Fruit fly (Drosophila melanogaster): Measurements from ENCODE around the gene CG9399.

The CG9399 gene

dm6 chr3R:9534125-9534496 lies 39.9 kb downstream of the CG9399 start (continued):
- TF ChIP-seq CG7271 (tag; optimal IDR thresholded peaks at IDR 0.05) = peak; percentile 39
- no peak for TF ChIP-seq Hey (tag; optimal IDR thresholded peaks at IDR 0.05)
- TF ChIP-seq fd3F (GFP tag; optimal IDR thresholded peaks at IDR 0.05) = peak; percentile 83
- TF ChIP-seq ken (GFP tag; IDR thresholded peaks at IDR 0.05) = peak; percentile 95
- TF ChIP-seq H15 (GFP tag; IDR thresholded peaks at IDR 0.05) = peak; percentile 90
- peak; percentile 86 for TF ChIP-seq repo (GFP tag; optimal IDR thresholded peaks at IDR 0.05)
- TF ChIP-seq eyg (GFP tag; optimal IDR thresholded peaks at IDR 0.05) = peak; percentile 91
- peak; percentile 93 for TF ChIP-seq CG10366 (GFP tag; IDR thresholded peaks at IDR 0.05)
- peak; percentile 84 for TF ChIP-seq CG14050 (GFP tag; IDR thresholded peaks at IDR 0.05)
- TF ChIP-seq sr (GFP tag; IDR thresholded peaks at IDR 0.05) = peak; percentile 54; the same call in 2 of the 3 replicates
- TF ChIP-seq YL-1 (GFP tag; optimal IDR thresholded peaks at IDR 0.05) = peak; percentile 70
- no peak for TF ChIP-seq CG10543 (GFP tag; optimal IDR thresholded peaks at IDR 0.05)
- peak; percentile 95 for TF ChIP-seq CG4424 (GFP tag; optimal IDR thresholded peaks at IDR 0.05)
- TF ChIP-seq CG10959 (GFP tag; IDR thresholded peaks at IDR 0.05) = peak; percentile 40
- peak; percentile 68 for TF ChIP-seq D19B (GFP tag; optimal IDR thresholded peaks at IDR 0.05)
- TF ChIP-seq maf-S (GFP tag; optimal IDR thresholded peaks at IDR 0.05) = peak; percentile 81
- TF ChIP-seq Adf1 (GFP tag; IDR thresholded peaks at IDR 0.05) = no peak
- peak; percentile 84; the same call in 1 of the 3 replicates for TF ChIP-seq Mrtf (GFP tag; IDR thresholded peaks at IDR 0.05)
- TF ChIP-seq fd64A (GFP tag; optimal IDR thresholded peaks at IDR 0.05) = peak; percentile 77
- TF ChIP-seq ERR (GFP tag; optimal IDR thresholded peaks at IDR 0.05) = peak; percentile 56
- TF ChIP-seq GATAe (GFP tag; conservative IDR thresholded peaks at IDR 0.05) = peak; percentile 33
- TF ChIP-seq danr (GFP tag; IDR thresholded peaks at IDR 0.05) = peak; percentile 82
- no peak for TF ChIP-seq pzg (GFP tag; optimal IDR thresholded peaks at IDR 0.05)
- TF ChIP-seq lmd (GFP tag; IDR thresholded peaks at IDR 0.05) = peak; percentile 87
- TF ChIP-seq Aef1 (GFP tag; IDR thresholded peaks at IDR 0.05) = peak; percentile 83
- TF ChIP-seq CG43689 (GFP tag; IDR thresholded peaks at IDR 0.05) = no peak; the same call in none of the 2 replicates
- peak; percentile 83 for TF ChIP-seq CG10147 (GFP tag; optimal IDR thresholded peaks at IDR 0.05)
- TF ChIP-seq CG10654 (GFP tag; optimal IDR thresholded peaks at IDR 0.05) = peak; percentile 91
- peak; percentile 89 for TF ChIP-seq otp (GFP tag; IDR thresholded peaks at IDR 0.05)
- TF ChIP-seq pros (GFP tag; optimal IDR thresholded peaks at IDR 0.05) = peak; percentile 22
- peak; percentile 91 for TF ChIP-seq nerfin-1 (tag; optimal IDR thresholded peaks at IDR 0.05)
- no peak for TF ChIP-seq Trl (optimal IDR thresholded peaks at IDR 0.05)
- peak; percentile 88 for TF ChIP-seq Trl (GFP tag; optimal IDR thresholded peaks at IDR 0.05)
- TF ChIP-seq Gug (GFP tag; IDR thresholded peaks at IDR 0.05) = peak; percentile 76
- TF ChIP-seq CG8281 (tag; optimal IDR thresholded peaks at IDR 0.05) = peak; percentile 70
- peak; percentile 93 for TF ChIP-seq ara (GFP tag; IDR thresholded peaks at IDR 0.05)
- peak; percentile 82 for TF ChIP-seq CG7357 (GFP tag; IDR thresholded peaks at IDR 0.05)
- no peak for TF ChIP-seq Dfd (GFP tag; optimal IDR thresholded peaks at IDR 0.05)
- no peak for TF ChIP-seq fru (optimal IDR thresholded peaks at IDR 0.05)
- no peak for TF ChIP-seq insv (GFP tag; optimal IDR thresholded peaks at IDR 0.05)
- peak; percentile 75 for TF ChIP-seq CG17612 (GFP tag; IDR thresholded peaks at IDR 0.05)
- peak; percentile 33 for TF ChIP-seq CG7928 (GFP tag; optimal IDR thresholded peaks at IDR 0.05)
- peak; percentile 74 for TF ChIP-seq CG31224 (GFP tag; IDR thresholded peaks at IDR 0.05)
- peak; percentile 92 for TF ChIP-seq CG1792 (GFP tag; optimal IDR thresholded peaks at IDR 0.05)
- TF ChIP-seq Sox100B (GFP tag; optimal IDR thresholded peaks at IDR 0.05) = peak; percentile 94
- TF ChIP-seq Med (GFP tag) = peak; percentile 98
- TF ChIP-seq pita (GFP tag; optimal IDR thresholded peaks at IDR 0.05) = no peak

Measured in whole organism, embryonic.